Fruit fly (Drosophila melanogaster) whole organism, embryonic: ENCODE results near the gene heix.

ENCODE experiments used
- Atf-2 ChIP-seq: fragments of 200-800 bp; sonication (Bioruptor generic); optimal IDR thresholded peaks from 2 replicates; lab custom pipeline; 2016; ENCODE audit warnings: missing biosample characterization, missing genetic modification characterization
- Blimp-1 ChIP-seq: fragments of 200-800 bp; sonication (Bioruptor generic); optimal IDR thresholded peaks from 3 replicates; lab custom pipeline; 2018; ENCODE audit warnings: missing biosample characterization, missing genetic modification characterization, mild to moderate bottlenecking, moderate library complexity, missing genetic modification reagents
- C15 ChIP-seq: fragments of 200-800 bp; sonication (Bioruptor generic); IDR thresholded peaks from 3 replicates; pipeline ENCODE4 v1.3.6; 2022; ENCODE audit warnings: missing biosample characterization, missing genetic modification characterization
- CG10431 ChIP-seq: fragments of 200-800 bp; sonication (Bioruptor generic); optimal IDR thresholded peaks from 3 replicates; lab custom pipeline; 2018; ENCODE audit warnings: missing biosample characterization, mild to moderate bottlenecking, missing genetic modification characterization
- CG11560 ChIP-seq: fragments of 200-800 bp; sonication (Bioruptor generic); IDR thresholded peaks from 3 replicates; pipeline ENCODE4 v1.3.6; 2022; ENCODE audit warnings: missing biosample characterization, missing genetic modification characterization
- CG12391 ChIP-seq: fragments of 200-800 bp; sonication (Bioruptor generic); optimal IDR thresholded peaks from 3 replicates; lab custom pipeline; 2018; ENCODE audit warnings: missing biosample characterization, mild to moderate bottlenecking, missing genetic modification characterization, moderate library complexity
- CG12659 ChIP-seq: fragments of 200-800 bp; sonication (Bioruptor generic); optimal IDR thresholded peaks from 3 replicates; lab custom pipeline; 2017; ENCODE audit warnings: mild to moderate bottlenecking, missing biosample characterization, missing genetic modification reagents, missing genetic modification characterization
- CG13287 ChIP-seq: fragments of 200-800 bp; sonication (Bioruptor generic); IDR thresholded peaks from 2 replicates; pipeline ENCODE4 v1.3.6; 2022; ENCODE audit warnings: missing biosample characterization, missing genetic modification characterization; ENCODE audit not compliant: partially characterized antibody
- CG1602 ChIP-seq: fragments of 200-800 bp; sonication (Bioruptor generic); optimal IDR thresholded peaks from 3 replicates; lab custom pipeline; 2016; ENCODE audit warnings: missing biosample characterization, missing genetic modification characterization
- CG3065 ChIP-seq: fragments of 200-800 bp; sonication (Bioruptor generic); optimal IDR thresholded peaks from 2 replicates; lab custom pipeline; 2016; ENCODE audit warnings: missing biosample characterization, missing genetic modification characterization
- CG3281 ChIP-seq: fragments of 200-800 bp; sonication (Bioruptor generic); optimal IDR thresholded peaks from 3 replicates; lab custom pipeline; 2017; ENCODE audit warnings: missing biosample characterization, mild to moderate bottlenecking, missing genetic modification characterization
- CG4424 ChIP-seq: fragments of 200-800 bp; sonication (Bioruptor generic); optimal IDR thresholded peaks from 3 replicates; lab custom pipeline; 2016; ENCODE audit warnings: missing biosample characterization, missing genetic modification characterization
- CG4820 ChIP-seq: fragments of 200-800 bp; sonication (Bioruptor generic); optimal IDR thresholded peaks from 3 replicates; lab custom pipeline; 2016; ENCODE audit warnings: missing biosample characterization, missing genetic modification characterization
- CG7372 ChIP-seq: fragments of 200-800 bp; sonication (Bioruptor generic); IDR thresholded peaks from 2 replicates; pipeline ENCODE4 v1.3.6; 2022; ENCODE audit warnings: missing biosample characterization, missing genetic modification characterization
- CG8478 ChIP-seq: fragments of >200 bp; optimal IDR thresholded peaks from 2 replicates; lab custom pipeline; 2018
- CG9215 ChIP-seq: fragments of 200-800 bp; sonication (Bioruptor generic); IDR thresholded peaks from 2 replicates; pipeline ENCODE4 v1.3.6; 2022; ENCODE audit warnings: missing biosample characterization, missing genetic modification characterization
- CkIIα-i1 ChIP-seq: fragments of 200-800 bp; sonication (Bioruptor generic); IDR thresholded peaks from 2 replicates; pipeline ENCODE4 v1.3.6; 2022; ENCODE audit warnings: missing biosample characterization, missing genetic modification characterization
- Fer1 ChIP-seq: fragments of 200-800 bp; sonication (Bioruptor generic); optimal IDR thresholded peaks from 2 replicates; lab custom pipeline; 2017; ENCODE audit warnings: missing biosample characterization, mild to moderate bottlenecking, missing genetic modification characterization
- HLH4C ChIP-seq: fragments of 200-800 bp; sonication (Bioruptor generic); IDR thresholded peaks from 3 replicates; pipeline ENCODE4 v1.3.6; 2022; ENCODE audit warnings: missing biosample characterization, missing genetic modification characterization; ENCODE audit not compliant: partially characterized antibody
- Hmx ChIP-seq: fragments of 200-800 bp; sonication (Bioruptor generic); optimal IDR thresholded peaks from 2 replicates; lab custom pipeline; 2016; ENCODE audit warnings: missing biosample characterization, missing genetic modification characterization
- Med ChIP-seq: fragments of 200-800 bp; sonication (Bioruptor generic); peaks from one replicate; lab custom pipeline; 2016; ENCODE audit warnings: missing biosample characterization, missing genetic modification characterization, mild to moderate bottlenecking, inconsistent platforms, moderate library complexity
- Ravus ChIP-seq: fragments of 200-800 bp; sonication (Bioruptor generic); IDR thresholded peaks from 2 replicates; pipeline ENCODE4 v1.3.6; 2022; ENCODE audit warnings: missing biosample characterization, missing genetic modification characterization
- Xrp1 ChIP-seq: fragments of 200-800 bp; sonication (Bioruptor generic); IDR thresholded peaks from 2 replicates; pipeline ENCODE4 v1.3.6; 2022; ENCODE audit warnings: missing biosample characterization, missing genetic modification characterization
- ap ChIP-seq: fragments of 200-800 bp; sonication (Bioruptor generic); IDR thresholded peaks from 2 replicates; pipeline ENCODE4 v1.3.6; 2022; ENCODE audit warnings: missing biosample characterization, missing genetic modification characterization
- bbx ChIP-seq: fragments of 200-800 bp; sonication (Bioruptor generic); IDR thresholded peaks from 2 replicates; pipeline ENCODE4 v1.3.6; 2022; ENCODE audit warnings: missing biosample characterization, missing genetic modification characterization; ENCODE audit not compliant: partially characterized antibody
- cato ChIP-seq: fragments of 200-800 bp; sonication (Bioruptor generic); optimal IDR thresholded peaks from 2 replicates; lab custom pipeline; 2016; ENCODE audit warnings: missing biosample characterization, missing genetic modification characterization, borderline replicate concordance
- caup ChIP-seq: fragments of 200-800 bp; sonication (Bioruptor generic); optimal IDR thresholded peaks from 3 replicates; lab custom pipeline; 2017; ENCODE audit warnings: missing biosample characterization, mild to moderate bottlenecking, missing genetic modification characterization, moderate library complexity; ENCODE audit not compliant: severe bottlenecking
- crol ChIP-seq: fragments of 200-800 bp; sonication (Bioruptor generic); IDR thresholded peaks from 2 replicates; pipeline ENCODE4 v1.3.6; 2022; ENCODE audit warnings: missing biosample characterization, missing genetic modification characterization
- dan ChIP-seq: fragments of 200-800 bp; sonication (Bioruptor generic); IDR thresholded peaks from 2 replicates; pipeline ENCODE4 v1.3.6; 2022; ENCODE audit warnings: missing biosample characterization, missing genetic modification characterization
- danr ChIP-seq: fragments of 200-800 bp; sonication (Bioruptor generic); IDR thresholded peaks from 2 replicates; pipeline ENCODE4 v1.3.6; 2022; ENCODE audit warnings: missing biosample characterization, missing genetic modification characterization
- dmrt11E ChIP-seq: fragments of 200-800 bp; sonication (Bioruptor generic); optimal IDR thresholded peaks from 3 replicates; lab custom pipeline; 2018; ENCODE audit warnings: missing biosample characterization, mild to moderate bottlenecking, missing genetic modification characterization, moderate library complexity
- emc ChIP-seq: fragments of 200-800 bp; sonication (Bioruptor generic); optimal IDR thresholded peaks from 2 replicates; lab custom pipeline; 2016; ENCODE audit warnings: missing biosample characterization, missing genetic modification characterization
- en ChIP-seq: fragments of 200-800 bp; sonication (Bioruptor generic); optimal IDR thresholded peaks from 2 replicates; lab custom pipeline; 2016; ENCODE audit warnings: missing biosample characterization, missing genetic modification characterization
- fd64A ChIP-seq: fragments of 200-800 bp; sonication (Bioruptor generic); optimal IDR thresholded peaks from 3 replicates; lab custom pipeline; 2018; ENCODE audit warnings: missing biosample characterization, mild to moderate bottlenecking, missing genetic modification characterization
- fd96Cb ChIP-seq: fragments of 200-800 bp; sonication (Bioruptor generic); optimal IDR thresholded peaks from 2 replicates; lab custom pipeline; 2018; ENCODE audit warnings: missing biosample characterization, mild to moderate bottlenecking, missing genetic modification characterization, moderate library complexity
- ftz-f1 ChIP-seq: fragments of 200-800 bp; sonication (Bioruptor generic); optimal IDR thresholded peaks from 2 replicates; lab custom pipeline; 2016; ENCODE audit warnings: missing biosample characterization, missing genetic modification characterization
- ham ChIP-seq: fragments of 200-800 bp; sonication (Bioruptor generic); IDR thresholded peaks from 2 replicates; pipeline ENCODE4 v1.3.6; 2022; ENCODE audit warnings: missing biosample characterization, missing genetic modification characterization
- lab ChIP-seq: fragments of 200-800 bp; sonication (Bioruptor generic); optimal IDR thresholded peaks from 3 replicates; lab custom pipeline; 2017; ENCODE audit warnings: missing biosample characterization, missing genetic modification characterization, mild to moderate bottlenecking, moderate library complexity, missing genetic modification reagents
- lbe ChIP-seq: fragments of 200-800 bp; sonication (Bioruptor generic); optimal IDR thresholded peaks from 2 replicates; lab custom pipeline; 2016; ENCODE audit warnings: missing biosample characterization, mild to moderate bottlenecking, missing genetic modification characterization
- maf-S ChIP-seq: fragments of 200-800 bp; sonication (Bioruptor generic); optimal IDR thresholded peaks from 2 replicates; lab custom pipeline; 2016; ENCODE audit warnings: missing biosample characterization, missing genetic modification characterization
- onecut ChIP-seq: fragments of 200-800 bp; sonication (Bioruptor generic); IDR thresholded peaks from 2 replicates; pipeline ENCODE4 v1.3.6; 2022; ENCODE audit warnings: missing biosample characterization, missing genetic modification characterization
- rib ChIP-seq: fragments of 200-800 bp; sonication (Bioruptor generic); IDR thresholded peaks from 2 replicates; pipeline ENCODE4 v1.3.6; 2022; ENCODE audit warnings: missing biosample characterization, missing genetic modification characterization
- run ChIP-seq: fragments of 200-800 bp; sonication (Bioruptor generic); optimal IDR thresholded peaks from 3 replicates; lab custom pipeline; 2018; ENCODE audit warnings: missing biosample characterization, mild to moderate bottlenecking, missing genetic modification characterization
- schlank ChIP-seq: fragments of 200-800 bp; sonication (Bioruptor generic); optimal IDR thresholded peaks from 2 replicates; lab custom pipeline; 2018; ENCODE audit warnings: missing biosample characterization, mild to moderate bottlenecking, missing genetic modification characterization
- sima ChIP-seq: fragments of 200-800 bp; sonication (Bioruptor generic); optimal IDR thresholded peaks from 2 replicates; lab custom pipeline; 2016; ENCODE audit warnings: missing biosample characterization, missing genetic modification characterization
- slou ChIP-seq: fragments of 200-800 bp; sonication (Bioruptor generic); optimal IDR thresholded peaks from 3 replicates; lab custom pipeline; 2016; ENCODE audit warnings: missing biosample characterization, missing genetic modification characterization
- sr ChIP-seq: fragments of 200-800 bp; sonication (Bioruptor generic); IDR thresholded peaks from 3 replicates; pipeline ENCODE4 v1.3.6; 2022; ENCODE audit warnings: missing biosample characterization, missing genetic modification characterization
- ssp ChIP-seq: fragments of 200-800 bp; sonication (Bioruptor generic); IDR thresholded peaks from 2 replicates; pipeline ENCODE4 v1.3.6; 2022; ENCODE audit warnings: missing biosample characterization, missing genetic modification characterization
- stwl ChIP-seq: fragments of 200-800 bp; sonication (Bioruptor generic); optimal IDR thresholded peaks from 3 replicates; lab custom pipeline; 2018; ENCODE audit warnings: missing biosample characterization, mild to moderate bottlenecking, missing genetic modification characterization, moderate library complexity
- toy ChIP-seq: fragments of 200-800 bp; sonication (Bioruptor generic); IDR thresholded peaks from 2 replicates; pipeline ENCODE4 v1.3.6; 2022; ENCODE audit warnings: missing biosample characterization, missing genetic modification characterization
- trem ChIP-seq: fragments of 200-800 bp; optimal IDR thresholded peaks from 3 replicates; lab custom pipeline; 2019; ENCODE audit warnings: missing biosample characterization, mild to moderate bottlenecking, missing genetic modification characterization, moderate library complexity
- vnd ChIP-seq: fragments of 200-800 bp; sonication (Bioruptor generic); IDR thresholded peaks from 3 replicates; pipeline ENCODE4 v1.3.6; 2022; ENCODE audit warnings: missing biosample characterization, missing genetic modification characterization; ENCODE audit not compliant: partially characterized antibody

heix gene

dm6 chr2L:16272730-16273129 lies 26.9 kb downstream of the heix start (continued):
- TF ChIP-seq caup (GFP tag; lab: Kevin White, UChicago): peak; percentile 46
- no peak for TF ChIP-seq HLH4C
- TF ChIP-seq CG8478 (lab: Kevin White, UChicago): no peak
- no peak for TF ChIP-seq rib (GFP tag; lab: Robert Waterston, UW)
- TF ChIP-seq CG3065 (GFP tag; lab: Kevin White, UChicago): no peak
- no peak; the same call in 2 of the 3 replicates for TF ChIP-seq sr (GFP tag; lab: Robert Waterston, UW)
- no peak for TF ChIP-seq bbx (GFP tag; lab: Robert Waterston, UW)
- peak; percentile 19 for TF ChIP-seq CG3281 (GFP tag; lab: Kevin White, UChicago)
- TF ChIP-seq lbe (GFP tag; lab: Kevin White, UChicago): peak; percentile 80
- no peak for TF ChIP-seq crol (GFP tag; lab: Robert Waterston, UW)
- no peak for TF ChIP-seq Atf-2
- no peak for TF ChIP-seq maf-S (GFP tag; lab: Kevin White, UChicago)
- TF ChIP-seq vnd (GFP tag; lab: Robert Waterston, UW): no peak
- peak; percentile 80 for TF ChIP-seq lab (GFP tag; lab: Kevin White, UChicago)
- TF ChIP-seq ham (GFP tag; lab: Robert Waterston, UW): no peak
- no peak for TF ChIP-seq slou (GFP tag; lab: Kevin White, UChicago)
- no peak for TF ChIP-seq toy (GFP tag; lab: Robert Waterston, UW)
- no peak for TF ChIP-seq CG4424 (GFP tag; lab: Kevin White, UChicago)

DNA sequence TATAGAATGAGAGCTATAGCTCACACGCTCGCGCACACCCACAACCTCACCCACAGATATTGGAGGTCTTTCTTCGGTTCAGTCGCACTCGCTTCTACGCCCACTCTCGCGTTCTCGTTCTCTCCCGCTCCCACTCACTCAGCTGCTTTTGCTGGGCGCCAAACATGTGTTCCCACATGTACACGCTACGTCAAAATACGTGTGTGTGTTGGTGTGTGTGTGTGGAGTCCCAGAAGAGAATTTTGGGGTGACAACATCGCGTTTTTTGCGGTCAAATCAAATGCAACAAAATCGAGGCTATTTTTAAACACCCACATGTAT lies 28.2 kb downstream of the heix start:
- TF ChIP-seq CG7372 (GFP tag; lab: Robert Waterston, UW) (no peak), CG12391 (tag; lab: Kevin White, UChicago) (no peak), CG10431 (no peak), CG1602 (GFP tag; lab: Kevin White, UChicago) (no peak), CG4820 (GFP tag; lab: Kevin White, UChicago) (no peak), ssp (GFP tag; lab: Robert Waterston, UW) (no peak), C15 (GFP tag; lab: Robert Waterston, UW) (no peak), Blimp-1 (no peak), cato (no peak), schlank (tag; lab: Kevin White, UChicago) (no peak), CG9215 (GFP tag; lab: Robert Waterston, UW) (no peak), ap (GFP tag; lab: Robert Waterston, UW) (no peak), onecut (GFP tag; lab: Robert Waterston, UW) (no peak), run (tag; lab: Kevin White, UChicago) (peak; percentile 65), CkIIα-i1 (GFP tag; lab: Robert Waterston, UW) (no peak), danr (GFP tag; lab: Robert Waterston, UW) (no peak), Hmx (GFP tag; lab: Kevin White, UChicago) (no peak), sima (GFP tag; lab: Kevin White, UChicago) (no peak), en (GFP tag; lab: Kevin White, UChicago) (no peak), CG13287 (GFP tag; lab: Robert Waterston, UW) (no peak), CG11560 (no peak), CG8478 (lab: Kevin White, UChicago) (peak; percentile 63), Fer1 (GFP tag; lab: Kevin White, UChicago) (peak; percentile 33), Med (GFP tag; lab: Kevin White, UChicago) (peak; percentile 78), Ravus (GFP tag; lab: Robert Waterston, UW) (no peak), fd96Cb (tag; lab: Kevin White, UChicago) (no peak), dan (GFP tag; lab: Robert Waterston, UW) (no peak), CG12659 (GFP tag; lab: Kevin White, UChicago) (no peak), trem (tag; lab: Kevin White, UChicago) (no peak), emc (GFP tag; lab: Kevin White, UChicago) (no peak), Xrp1 (GFP tag; lab: Robert Waterston, UW) (no peak), ftz-f1 (GFP tag; lab: Kevin White, UChicago) (peak; percentile 89), fd64A (GFP tag; lab: Kevin White, UChicago) (no peak), stwl (tag; lab: Kevin White, UChicago) (no peak), dmrt11E (tag; lab: Kevin White, UChicago) (no peak)
